Fruit fly (Drosophila melanogaster) whole organism, embryonic: ENCODE results near the gene CG6749.

Experiments
- Antp ChIP-seq: fragments of 200-800 bp; sonication (Bioruptor generic); optimal IDR thresholded peaks from 3 replicates; lab custom pipeline; 2016; ENCODE audit warnings: missing biosample characterization, missing genetic modification characterization
- CG10274 ChIP-seq: fragments of 200-800 bp; sonication (Bioruptor generic); optimal IDR thresholded peaks from 3 replicates; lab custom pipeline; 2017; ENCODE audit warnings: missing biosample characterization, mild to moderate bottlenecking, missing genetic modification characterization
- CG12299 ChIP-seq: fragments of 200-800 bp; sonication (Bioruptor generic); optimal IDR thresholded peaks from 2 replicates; lab custom pipeline; 2018; ENCODE audit warnings: missing biosample characterization, mild to moderate bottlenecking, missing genetic modification characterization
- CG13123 ChIP-seq: fragments of 200-800 bp; sonication (Bioruptor generic); optimal IDR thresholded peaks from 2 replicates; lab custom pipeline; 2016; ENCODE audit warnings: missing biosample characterization, missing genetic modification characterization
- CG15269 ChIP-seq: fragments of 200-800 bp; sonication (Bioruptor generic); optimal IDR thresholded peaks from 2 replicates; lab custom pipeline; 2018; ENCODE audit warnings: missing biosample characterization, mild to moderate bottlenecking, missing genetic modification characterization, moderate library complexity
- CG1602 ChIP-seq: fragments of 200-800 bp; sonication (Bioruptor generic); optimal IDR thresholded peaks from 3 replicates; lab custom pipeline; 2016; ENCODE audit warnings: missing biosample characterization, missing genetic modification characterization
- CG1603 ChIP-seq: fragments of 200-800 bp; sonication (Bioruptor generic); optimal IDR thresholded peaks from 2 replicates; lab custom pipeline; 2019; ENCODE audit warnings: missing biosample characterization, mild to moderate bottlenecking, missing genetic modification characterization, moderate library complexity
- CG1647 ChIP-seq: fragments of 200-800 bp; sonication (Bioruptor generic); optimal IDR thresholded peaks from 3 replicates; lab custom pipeline; 2016; ENCODE audit warnings: missing biosample characterization, missing genetic modification characterization
- CG18599 ChIP-seq: fragments of 200-800 bp; sonication (Bioruptor generic); optimal IDR thresholded peaks from 3 replicates; lab custom pipeline; 2017; ENCODE audit warnings: missing biosample characterization, missing genetic modification characterization, mild to moderate bottlenecking, moderate library complexity, missing genetic modification reagents
- CG34224 ChIP-seq: fragments of 200-800 bp; sonication (Bioruptor generic); IDR thresholded peaks from 3 replicates; pipeline ENCODE4 v1.3.6; 2022; ENCODE audit warnings: missing biosample characterization, missing genetic modification characterization; ENCODE audit not compliant: partially characterized antibody
- CG4282 ChIP-seq: fragments of 200-800 bp; sonication (Bioruptor generic); optimal IDR thresholded peaks from 2 replicates; lab custom pipeline; 2016; ENCODE audit warnings: missing biosample characterization, missing genetic modification characterization
- CG4404 ChIP-seq: fragments of 200-800 bp; sonication (Bioruptor generic); IDR thresholded peaks from 2 replicates; pipeline ENCODE4 v1.3.6; 2022; ENCODE audit warnings: missing biosample characterization, missing genetic modification characterization
- CG4730 ChIP-seq: fragments of 200-800 bp; sonication (Bioruptor generic); IDR thresholded peaks from 2 replicates; pipeline ENCODE4 v1.3.6; 2022; ENCODE audit warnings: missing biosample characterization, missing genetic modification characterization
- CG6175 ChIP-seq: fragments of 200-800 bp; sonication (Bioruptor generic); IDR thresholded peaks from 3 replicates; pipeline ENCODE4 v1.3.6; 2022; ENCODE audit warnings: missing biosample characterization, missing genetic modification characterization
- CG6813 ChIP-seq: fragments of 200-800 bp; sonication (Bioruptor generic); optimal IDR thresholded peaks from 2 replicates; lab custom pipeline; 2017; ENCODE audit warnings: missing biosample characterization, missing genetic modification characterization, mild to moderate bottlenecking, moderate library complexity, missing genetic modification reagents
- CG8290 ChIP-seq, 3 experiments: fragments of 200-800 bp; sonication (Bioruptor generic); optimal IDR thresholded peaks; 2 replicates each; lab custom pipeline; 2016 to 2019; ENCODE audit warnings: missing biosample characterization in 3 of 3, missing genetic modification characterization in 3 of 3, mild to moderate bottlenecking in 2 of 3, moderate library complexity in 1 of 3
- CG8388 ChIP-seq: fragments of 200-800 bp; sonication (Bioruptor generic); optimal IDR thresholded peaks from 2 replicates; lab custom pipeline; 2019; ENCODE audit warnings: missing biosample characterization, mild to moderate bottlenecking, missing genetic modification characterization, moderate library complexity
- CG8478 ChIP-seq: fragments of >200 bp; optimal IDR thresholded peaks from 2 replicates; lab custom pipeline; 2018
- CG8765 ChIP-seq: fragments of 200-800 bp; sonication (Bioruptor generic); IDR thresholded peaks from 2 replicates; pipeline ENCODE4 v1.3.6; 2022; ENCODE audit warnings: missing biosample characterization, missing genetic modification characterization
- CHES-1-like ChIP-seq: fragments of 200-800 bp; sonication (Bioruptor generic); optimal IDR thresholded peaks from 2 replicates; lab custom pipeline; 2016; ENCODE audit warnings: missing biosample characterization, missing genetic modification characterization
- Dad ChIP-seq: fragments of 200-800 bp; sonication (Bioruptor generic); optimal IDR thresholded peaks from 3 replicates; lab custom pipeline; 2016; ENCODE audit warnings: missing biosample characterization, missing genetic modification characterization
- Gsc ChIP-seq: fragments of 200-800 bp; sonication (Bioruptor generic); IDR thresholded peaks from 2 replicates; pipeline ENCODE4 v1.3.6; 2022; ENCODE audit warnings: missing biosample characterization, missing genetic modification characterization
- HLH3B ChIP-seq: fragments of 200-800 bp; sonication (Bioruptor generic); IDR thresholded peaks from 2 replicates; pipeline ENCODE4 v1.3.6; 2022; ENCODE audit warnings: missing biosample characterization, missing genetic modification characterization
- HLHmδ ChIP-seq: fragments of 200-800 bp; sonication (Bioruptor generic); optimal IDR thresholded peaks from 2 replicates; lab custom pipeline; 2018; ENCODE audit warnings: missing biosample characterization, mild to moderate bottlenecking, missing genetic modification characterization, moderate library complexity
- Hr78 ChIP-seq, 2 experiments: fragments of 200-800 bp in 1 of 2; fragments of >200 bp in 1 of 2; sonication (Bioruptor generic) in 1 of 2; optimal IDR thresholded peaks; 2 replicates each; lab custom pipeline; 2017 to 2019; ENCODE audit warnings: missing biosample characterization in 2 of 2, missing genetic modification characterization in 2 of 2, mild to moderate bottlenecking in 1 of 2, moderate library complexity in 1 of 2
- Ptx1 ChIP-seq: fragments of 200-800 bp; sonication (Bioruptor generic); IDR thresholded peaks from 2 replicates; pipeline ENCODE4 v1.3.6; 2022; ENCODE audit warnings: missing biosample characterization, missing genetic modification characterization
- Side ChIP-seq: fragments of 200-800 bp; sonication (Bioruptor generic); optimal IDR thresholded peaks from 2 replicates; lab custom pipeline; 2016; ENCODE audit warnings: missing biosample characterization, missing genetic modification characterization
- ara ChIP-seq: fragments of 200-800 bp; sonication (Bioruptor generic); IDR thresholded peaks from 2 replicates; pipeline ENCODE4 v1.3.6; 2022; ENCODE audit warnings: missing biosample characterization, missing genetic modification characterization
- cad ChIP-seq: fragments of >200 bp; optimal IDR thresholded peaks from 2 replicates; lab custom pipeline; 2017; ENCODE audit warnings: missing biosample characterization, missing genetic modification characterization
- cas ChIP-seq: fragments of 200-800 bp; sonication (Bioruptor generic); IDR thresholded peaks from 2 replicates; pipeline ENCODE4 v1.3.6; 2022; ENCODE audit warnings: missing biosample characterization, missing genetic modification characterization
- crol ChIP-seq: fragments of 200-800 bp; sonication (Bioruptor generic); IDR thresholded peaks from 2 replicates; pipeline ENCODE4 v1.3.6; 2022; ENCODE audit warnings: missing biosample characterization, missing genetic modification characterization
- cwo ChIP-seq: fragments of 200-800 bp; sonication (Bioruptor generic); optimal IDR thresholded peaks from 3 replicates; lab custom pipeline; 2017; ENCODE audit warnings: missing biosample characterization, missing genetic modification characterization, mild to moderate bottlenecking, moderate library complexity, missing genetic modification reagents
- gcm2 ChIP-seq: fragments of 200-800 bp; sonication (Bioruptor generic); optimal IDR thresholded peaks from 2 replicates; lab custom pipeline; 2016; ENCODE audit warnings: missing biosample characterization, missing genetic modification characterization
- grn ChIP-seq: fragments of 200-800 bp; sonication (Bioruptor generic); optimal IDR thresholded peaks from 3 replicates; lab custom pipeline; 2017; ENCODE audit warnings: missing biosample characterization, missing genetic modification characterization
- jing ChIP-seq: fragments of 200-800 bp; sonication (Bioruptor generic); optimal IDR thresholded peaks from 2 replicates; lab custom pipeline; 2018; ENCODE audit warnings: missing biosample characterization, mild to moderate bottlenecking, missing genetic modification characterization
- knrl ChIP-seq: fragments of 200-800 bp; sonication (Bioruptor generic); IDR thresholded peaks from 3 replicates; pipeline ENCODE4 v1.3.6; 2022; ENCODE audit warnings: missing biosample characterization, missing genetic modification characterization; ENCODE audit not compliant: partially characterized antibody
- luna ChIP-seq: fragments of 200-800 bp; sonication (Bioruptor generic); optimal IDR thresholded peaks from 2 replicates; lab custom pipeline; 2016; ENCODE audit warnings: missing biosample characterization, missing genetic modification characterization
- maf-S ChIP-seq: fragments of 200-800 bp; sonication (Bioruptor generic); optimal IDR thresholded peaks from 2 replicates; lab custom pipeline; 2016; ENCODE audit warnings: missing biosample characterization, missing genetic modification characterization
- mirr ChIP-seq: fragments of 200-800 bp; sonication (Bioruptor generic); optimal IDR thresholded peaks from 3 replicates; lab custom pipeline; 2018; ENCODE audit warnings: missing biosample characterization, mild to moderate bottlenecking, missing genetic modification characterization
- nau ChIP-seq: fragments of 200-800 bp; sonication (Bioruptor generic); optimal IDR thresholded peaks from 3 replicates; lab custom pipeline; 2017; ENCODE audit warnings: missing biosample characterization, mild to moderate bottlenecking, missing genetic modification characterization, missing genetic modification reagents
- oc ChIP-seq: fragments of 200-800 bp; sonication (Bioruptor generic); optimal IDR thresholded peaks from 2 replicates; lab custom pipeline; 2018; ENCODE audit warnings: missing biosample characterization, mild to moderate bottlenecking, missing genetic modification characterization, moderate library complexity
- pum ChIP-seq: fragments of 200-800 bp; sonication (Bioruptor generic); optimal IDR thresholded peaks from 2 replicates; lab custom pipeline; 2016; ENCODE audit warnings: missing biosample characterization, missing genetic modification characterization
- ssp ChIP-seq: fragments of 200-800 bp; sonication (Bioruptor generic); IDR thresholded peaks from 2 replicates; pipeline ENCODE4 v1.3.6; 2022; ENCODE audit warnings: missing biosample characterization, missing genetic modification characterization
- tap ChIP-seq: fragments of 200-800 bp; optimal IDR thresholded peaks from 3 replicates; lab custom pipeline; 2019; ENCODE audit warnings: missing biosample characterization, mild to moderate bottlenecking, missing genetic modification characterization, moderate library complexity
- tll ChIP-seq, 2 experiments: fragments of 200-800 bp in 1 of 2; fragments of >200 bp in 1 of 2; sonication (Bioruptor generic) in 1 of 2; optimal IDR thresholded peaks; 2 replicates each; lab custom pipeline; 2017 to 2019; ENCODE audit warnings: missing biosample characterization in 2 of 2, missing genetic modification characterization in 2 of 2, mild to moderate bottlenecking in 1 of 2, moderate library complexity in 1 of 2
- ttk ChIP-seq: fragments of 200-800 bp; sonication (Bioruptor generic); IDR thresholded peaks from 2 replicates; pipeline ENCODE4 v2.1.2; 2022; ENCODE audit warnings: missing biosample characterization, missing genetic modification characterization
- unpg ChIP-seq: fragments of 200-800 bp; sonication (Bioruptor generic); optimal IDR thresholded peaks from 3 replicates; lab custom pipeline; 2018; ENCODE audit warnings: missing biosample characterization, mild to moderate bottlenecking, missing genetic modification characterization, moderate library complexity
- wor ChIP-seq: fragments of 200-800 bp; sonication (Bioruptor generic); IDR thresholded peaks from 2 replicates; pipeline ENCODE4 v1.3.6; 2022; ENCODE audit warnings: missing biosample characterization, missing genetic modification characterization
- zfh1 ChIP-seq: fragments of 200-800 bp; sonication (Bioruptor generic); IDR thresholded peaks from 3 replicates; pipeline ENCODE4 v1.3.6; 2022; ENCODE audit warnings: missing biosample characterization, missing genetic modification characterization

Gene CG6749

dm6 chr3L:9713828-9714536, 19.6 kb downstream of the CG6749 start, which contains the start of gene vsg (continued):
- peak; percentile 10 for TF ChIP-seq HLHmδ
- TF ChIP-seq nau (GFP tag; lab: Kevin White, UChicago), result no peak
- TF ChIP-seq zfh1, result peak; percentile 5; the same call in 1 of the 3 replicates
- peak; percentile 1 for TF ChIP-seq grn (GFP tag; lab: Kevin White, UChicago)
- TF ChIP-seq Ptx1, result peak; percentile 79
- TF ChIP-seq CG4282 (GFP tag; lab: Kevin White, UChicago), result no peak
- TF ChIP-seq jing (GFP tag; lab: Kevin White, UChicago), result no peak
- peak; percentile 38 for TF ChIP-seq maf-S (GFP tag; lab: Kevin White, UChicago)
- TF ChIP-seq knrl (GFP tag; lab: Robert Waterston, UW), result peak; percentile 85
- peak; percentile 13 for TF ChIP-seq Side
- peak in 1 of 2 experiments; percentile 56 for TF ChIP-seq Hr78 (GFP tag; optimal IDR thresholded peaks at IDR 0.05; lab: Kevin White, UChicago)
- peak; percentile 48 for TF ChIP-seq cwo (GFP tag; lab: Kevin White, UChicago)
- peak; percentile 68 for TF ChIP-seq tap (tag; lab: Kevin White, UChicago)
- TF ChIP-seq CG15269, result peak; percentile 86
- peak; percentile 29; the same call in 1 of the 2 replicates for TF ChIP-seq cas (GFP tag; lab: Robert Waterston, UW)
- TF ChIP-seq CG12299 (tag; lab: Kevin White, UChicago), result peak; percentile 29
- peak; percentile 22 for TF ChIP-seq CG8290 (GFP tag; optimal IDR thresholded peaks at IDR 0.05; lab: Kevin White, UChicago)
- TF ChIP-seq CG8290 (tag; optimal IDR thresholded peaks at IDR 0.05; lab: Kevin White, UChicago), result peak in 1 of 2 experiments; percentile 76
- peak; percentile 82 for TF ChIP-seq CG1602 (GFP tag; lab: Kevin White, UChicago)
- TF ChIP-seq Dad (GFP tag; lab: Kevin White, UChicago), result no peak
- TF ChIP-seq oc (tag; lab: Kevin White, UChicago), result peak; percentile 46
- peak; percentile 33; the same call in 1 of the 2 replicates for TF ChIP-seq ara (GFP tag; lab: Robert Waterston, UW)
- no peak for TF ChIP-seq CHES-1-like
- TF ChIP-seq CG1603 (tag; lab: Kevin White, UChicago), result peak; percentile 67
- TF ChIP-seq CG8388 (GFP tag; lab: Kevin White, UChicago), result peak; percentile 78
- peak; percentile 35 for TF ChIP-seq Antp (GFP tag; lab: Kevin White, UChicago)
- TF ChIP-seq CG4730 (GFP tag; lab: Robert Waterston, UW), result peak; percentile 57; the same call in 1 of the 2 replicates
- TF ChIP-seq CG6813, result no peak
- peak; percentile 83 for TF ChIP-seq CG34224 (GFP tag; lab: Robert Waterston, UW)
- TF ChIP-seq CG18599 (GFP tag; lab: Kevin White, UChicago), result peak; percentile 78
- TF ChIP-seq wor (GFP tag; lab: Robert Waterston, UW), result peak; percentile 50; the same call in 1 of the 2 replicates
- TF ChIP-seq gcm2 (GFP tag; lab: Kevin White, UChicago), result peak; percentile 66
- TF ChIP-seq CG13123 (GFP tag; lab: Kevin White, UChicago), result peak; percentile 15
- TF ChIP-seq mirr (GFP tag; lab: Kevin White, UChicago), result no peak
- peak; percentile 27 for TF ChIP-seq CG1647
- no peak for TF ChIP-seq cad (GFP tag; lab: Kevin White, UChicago)
- peak; percentile 76 for TF ChIP-seq unpg (GFP tag; lab: Kevin White, UChicago)
- TF ChIP-seq CG8765 (GFP tag; lab: Robert Waterston, UW), result peak; percentile 9; the same call in 1 of the 2 replicates
- peak; percentile 71 for TF ChIP-seq CG4404 (GFP tag; lab: Robert Waterston, UW)
- peak; percentile 66 for TF ChIP-seq ttk (GFP tag; lab: Robert Waterston, UW)
- TF ChIP-seq tll (GFP tag; optimal IDR thresholded peaks at IDR 0.05; lab: Kevin White, UChicago), result no peak
- no peak for TF ChIP-seq CG6175 (GFP tag; lab: Robert Waterston, UW)
- TF ChIP-seq crol (GFP tag; lab: Robert Waterston, UW), result no peak
- no peak for TF ChIP-seq luna
- peak; percentile 85 for TF ChIP-seq ssp
- no peak for TF ChIP-seq CG8478
- no peak for TF ChIP-seq Gsc (GFP tag; lab: Robert Waterston, UW)
- TF ChIP-seq HLH3B (GFP tag; lab: Robert Waterston, UW), result peak; percentile 61; the same call in 1 of the 2 replicates
- TF ChIP-seq CG10274 (GFP tag; lab: Kevin White, UChicago), result no peak
- TF ChIP-seq pum (GFP tag; lab: Kevin White, UChicago), result peak; percentile 13
